Worm (Caenorhabditis elegans): ENCODE results near the gene C27D9.1.

- TF ChIP-seq flt-1 (GFP tag; IDR thresholded peaks at IDR 0.05) = no peak
- no peak for TF ChIP-seq klf-2 (GFP tag; conservative IDR thresholded peaks at IDR 0.05)
Measured at ce11 chrII:4715676-4716075, 37.5 kb upstream of the C27D9.1 start, which contains the start of gene F41C3.8.

Measured in whole organism, midembryonic.